Fruit fly (Drosophila melanogaster) whole organism, larva: ENCODE results near the gene Gfat2.

Experiments
- noc ChIP-seq: fragments of 200-800 bp; sonication (Bioruptor generic); optimal IDR thresholded peaks from 3 replicates; lab custom pipeline; 2019; ENCODE audit warnings: missing biosample characterization, mild to moderate bottlenecking, missing genetic modification characterization, moderate library complexity

Gene Gfat2

dm6 chr3R:28328780-28329546 lies 10.6 kb downstream of the Gfat2 start:
- TF ChIP-seq noc (tag; lab: Kevin White, UChicago), result peak; percentile 88

dm6 chr3R:28327709-28328467 lies 11.7 kb downstream of the Gfat2 start:
- TF ChIP-seq noc (tag; lab: Kevin White, UChicago), result peak; percentile 25

dm6 chr3R:28327132-28327531 lies 12.4 kb downstream of the Gfat2 start:
- no peak for TF ChIP-seq noc (tag; lab: Kevin White, UChicago)

dm6 chr3R:28326150-28326965 lies 13.2 kb downstream of the Gfat2 start:
- TF ChIP-seq noc (tag; lab: Kevin White, UChicago), result peak; percentile 99

dm6 chr3R:28325415-28325814 lies 14.2 kb downstream of the Gfat2 start:
- TF ChIP-seq noc (tag; lab: Kevin White, UChicago), result no peak

- TF ChIP-seq noc (tag; lab: Kevin White, UChicago), result no peak
Measured at dm6 chr3R:28324834-28325233, 14.7 kb downstream of the Gfat2 start.

- TF ChIP-seq noc (tag; lab: Kevin White, UChicago), result no peak
Measured at dm6 chr3R:28323718-28324350, 15.7 kb downstream of the Gfat2 start.

dm6 chr3R:28317151-28317844 lies 22.3 kb downstream of the Gfat2 start:
- TF ChIP-seq noc (tag; lab: Kevin White, UChicago), result no peak

dm6 chr3R:28307926-28308746 lies 31.4 kb downstream of the Gfat2 start:
- no peak for TF ChIP-seq noc (tag; lab: Kevin White, UChicago)

- no peak for TF ChIP-seq noc (tag; lab: Kevin White, UChicago)
Measured at dm6 chr3R:28305959-28306358, 33.6 kb downstream of the Gfat2 start.

dm6 chr3R:28304505-28304904 lies 35.1 kb downstream of the Gfat2 start, which contains the start of gene CG12516:
Gene CG12516, minus strand, starts transcription at chr3R:28304605.
- TF ChIP-seq noc (tag; lab: Kevin White, UChicago), result no peak

dm6 chr3R:28297513-28297912 lies 42.1 kb downstream of the Gfat2 start:
- no peak for TF ChIP-seq noc (tag; lab: Kevin White, UChicago)

dm6 chr3R:28293748-28294147 lies 45.8 kb downstream of the Gfat2 start, which contains the start of gene UQCR-14L:
Gene UQCR-14L, plus strand, starts transcription at chr3R:28294048.
- no peak for TF ChIP-seq noc (tag; lab: Kevin White, UChicago)

dm6 chr3R:28292498-28292897 lies 47.1 kb downstream of the Gfat2 start, which contains the start of gene Mst98Cb:
Gene Mst98Cb, plus strand, starts transcription at chr3R:28292798.
- no peak for TF ChIP-seq noc (tag; lab: Kevin White, UChicago)
